Fruit fly (Drosophila melanogaster): ENCODE measurements around the gene Myc.
A peak's percentile ranks its signal among the peaks of the same experiment; 100 is the strongest.

The Myc gene

dm6 chrX:3354439-3354838, 18.5 kb upstream of the Myc start:
- TF ChIP-seq CG14710 (tag; optimal IDR thresholded peaks at IDR 0.05) (peak; percentile 16), Six4 (GFP tag; optimal IDR thresholded peaks at IDR 0.05) (no peak), CG1529 (GFP tag; optimal IDR thresholded peaks at IDR 0.05) (peak; percentile 6), peb (GFP tag; IDR thresholded peaks at IDR 0.05) (no peak), sens (GFP tag) (peak; percentile 79), lola (GFP tag; optimal IDR thresholded peaks at IDR 0.05) (peak in 1 of 3 experiments; percentile 2), MTF-1 (GFP tag; optimal IDR thresholded peaks at IDR 0.05; ENCODE audit: borderline replicate concordance) (peak; percentile 30), tll (GFP tag; optimal IDR thresholded peaks at IDR 0.05) (peak in 1 of 2 experiments; percentile 11), Mad (GFP tag; optimal IDR thresholded peaks at IDR 0.05) (no peak), CG7745 (tag; optimal IDR thresholded peaks at IDR 0.05) (peak; percentile 27), CG15696 (tag; optimal IDR thresholded peaks at IDR 0.05) (peak; percentile 80), CG2202 (tag; optimal IDR thresholded peaks at IDR 0.05) (peak; percentile 23), kni (GFP tag; optimal IDR thresholded peaks at IDR 0.05) (peak; percentile 34), CG33557 (GFP tag; optimal IDR thresholded peaks at IDR 0.05) (peak; percentile 58), fd102C (GFP tag; optimal IDR thresholded peaks at IDR 0.05) (peak; percentile 60), sc (optimal IDR thresholded peaks at IDR 0.05) (no peak), sc (GFP tag; optimal IDR thresholded peaks at IDR 0.05) (peak; percentile 12), ato (GFP tag; IDR thresholded peaks at IDR 0.05; ENCODE audit: partially characterized antibody) (no peak), Hmx (GFP tag; optimal IDR thresholded peaks at IDR 0.05) (no peak), sqz (GFP tag; optimal IDR thresholded peaks at IDR 0.05) (peak; percentile 30), grau (tag; optimal IDR thresholded peaks at IDR 0.05) (no peak), twi (tag; optimal IDR thresholded peaks at IDR 0.05) (peak; percentile 10), Med (GFP tag) (peak; percentile 10), ac (GFP tag; optimal IDR thresholded peaks at IDR 0.05) (peak; percentile 49), Camta (GFP tag; optimal IDR thresholded peaks at IDR 0.05) (no peak)

DNA sequence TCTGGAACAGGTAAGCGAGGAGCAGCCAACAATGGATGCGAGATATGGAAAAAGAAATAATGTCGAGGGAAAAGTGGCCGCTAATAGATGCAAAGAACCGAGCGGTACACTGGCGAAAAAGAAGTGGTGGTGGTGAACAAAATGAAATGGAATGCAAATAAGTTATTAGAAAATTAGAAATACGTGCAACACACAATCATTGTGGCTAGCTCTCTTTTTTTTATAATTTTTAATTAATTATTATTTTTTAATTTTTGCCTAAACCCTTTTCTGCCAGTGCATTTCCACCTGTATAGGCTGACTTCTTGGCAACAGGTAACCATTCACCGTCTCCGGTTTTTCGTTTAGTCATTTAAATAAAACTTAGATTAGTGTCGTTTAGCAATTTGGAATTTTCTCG, 17.8 kb upstream of the Myc start:
- TF ChIP-seq CG2116 (GFP tag; optimal IDR thresholded peaks at IDR 0.05): peak; percentile 18
- TF ChIP-seq Rfx (GFP tag; IDR thresholded peaks at IDR 0.05): peak; percentile 86
- peak; percentile 53 for TF ChIP-seq Camta (GFP tag; optimal IDR thresholded peaks at IDR 0.05)
- TF ChIP-seq pho (GFP tag; optimal IDR thresholded peaks at IDR 0.05): peak; percentile 9
- peak; percentile 28 for TF ChIP-seq MTF-1 (GFP tag; optimal IDR thresholded peaks at IDR 0.05; ENCODE audit: borderline replicate concordance)
- TF ChIP-seq Gug (GFP tag; IDR thresholded peaks at IDR 0.05): peak; percentile 58; the same call in 2 of the 4 replicates
- TF ChIP-seq eve (GFP tag; optimal IDR thresholded peaks at IDR 0.05): no peak
- peak; percentile 36; the same call in 1 of the 2 replicates for TF ChIP-seq gt (GFP tag; IDR thresholded peaks at IDR 0.05)
- peak; percentile 72 for TF ChIP-seq Max (GFP tag; optimal IDR thresholded peaks at IDR 0.05)
- TF ChIP-seq abd-A (tag; optimal IDR thresholded peaks at IDR 0.05): no peak
- TF ChIP-seq repo (GFP tag; optimal IDR thresholded peaks at IDR 0.05): peak; percentile 35
- peak; percentile 8 for TF ChIP-seq CG31388 (GFP tag; optimal IDR thresholded peaks at IDR 0.05)
- TF ChIP-seq CG5953 (GFP tag; IDR thresholded peaks at IDR 0.05): peak; percentile 64
- TF ChIP-seq dysf (GFP tag; IDR thresholded peaks at IDR 0.05): peak; percentile 82
- no peak for TF ChIP-seq CG7987 (GFP tag; optimal IDR thresholded peaks at IDR 0.05)
- peak; percentile 72 for TF ChIP-seq az2 (GFP tag; optimal IDR thresholded peaks at IDR 0.05)
- TF ChIP-seq CG9609 (GFP tag; optimal IDR thresholded peaks at IDR 0.05): peak; percentile 31
- peak; percentile 75 for TF ChIP-seq peb (GFP tag; IDR thresholded peaks at IDR 0.05)
- peak; percentile 75 for TF ChIP-seq onecut (GFP tag; IDR thresholded peaks at IDR 0.05)
- peak; percentile 34 for TF ChIP-seq D19B (GFP tag; optimal IDR thresholded peaks at IDR 0.05)
- peak; percentile 64 for TF ChIP-seq CG3407 (GFP tag; optimal IDR thresholded peaks at IDR 0.05)
- TF ChIP-seq zen2 (GFP tag; IDR thresholded peaks at IDR 0.05; ENCODE audit: partially characterized antibody): no peak
- peak; percentile 75 for TF ChIP-seq Vsx1 (GFP tag; optimal IDR thresholded peaks at IDR 0.05)
- peak; percentile 55 for TF ChIP-seq Fer1 (GFP tag; optimal IDR thresholded peaks at IDR 0.05)
- no peak for TF ChIP-seq CG1832 (GFP tag; optimal IDR thresholded peaks at IDR 0.05)
- TF ChIP-seq pan (optimal IDR thresholded peaks at IDR 0.05): no peak
- peak in 1 of 2 experiments; percentile 89 for TF ChIP-seq pan (GFP tag; optimal IDR thresholded peaks at IDR 0.05 in 1 of 2, IDR thresholded peaks at IDR 0.05 in 1 of 2)
- peak; percentile 71 for TF ChIP-seq B-H1 (GFP tag; IDR thresholded peaks at IDR 0.05)
- TF ChIP-seq luna (GFP tag; optimal IDR thresholded peaks at IDR 0.05): no peak
